Worm (Caenorhabditis elegans) whole organism, late embryonic: ENCODE measurements around the gene best-6.
"Not testable (repeated sequence)": the region's sequence is repeated elsewhere in the genome, so short reads cannot be mapped to it uniquely, and the experiment has no call there.

Experiments
- K02D7.2 ChIP-seq: sonication (generic microtip); optimal IDR thresholded peaks from 2 replicates; lab custom pipeline; 2017; ENCODE audit warnings: mild to moderate bottlenecking, missing genetic modification characterization, missing compliant biosample characterization
- K09A11.1 ChIP-seq: sonication (generic microtip); optimal IDR thresholded peaks from 2 replicates; lab custom pipeline; 2017; ENCODE audit warnings: antibody characterized with exemption, mild to moderate bottlenecking, missing genetic modification characterization, missing compliant biosample characterization; ENCODE audit not compliant: insufficient read depth
- ahr-1 ChIP-seq: sonication (generic microtip); optimal IDR thresholded peaks from 2 replicates; lab custom pipeline; 2016; ENCODE audit warnings: missing genetic modification characterization, missing compliant biosample characterization
- ama-1 ChIP-seq: fragments of 150-350 bp; optimal IDR thresholded peaks from 2 replicates; lab custom pipeline; 2014
- ceh-14 ChIP-seq: sonication (generic microtip); optimal IDR thresholded peaks from 2 replicates; lab custom pipeline; 2016; ENCODE audit warnings: missing genotype, missing genetic modification characterization, missing compliant biosample characterization
- ceh-18 ChIP-seq: sonication (generic microtip); optimal IDR thresholded peaks from 2 replicates; lab custom pipeline; 2016; ENCODE audit warnings: missing genetic modification characterization, missing compliant biosample characterization
- ceh-19 ChIP-seq: fragments of 200-800 bp; sonication (Bioruptor generic); optimal IDR thresholded peaks from 2 replicates; lab custom pipeline; 2018; ENCODE audit warnings: mild to moderate bottlenecking, missing genetic modification characterization, missing compliant biosample characterization
- ceh-2 ChIP-seq: sonication (generic microtip); optimal IDR thresholded peaks from 2 replicates; lab custom pipeline; 2016; ENCODE audit warnings: missing genotype, missing genetic modification characterization, missing compliant biosample characterization
- ceh-6 ChIP-seq: fragments of 200-800 bp; sonication (Bioruptor generic); optimal IDR thresholded peaks from 2 replicates; lab custom pipeline; 2018; ENCODE audit warnings: mild to moderate bottlenecking, missing genetic modification characterization, missing compliant biosample characterization
- che-1 ChIP-seq: sonication (generic microtip); optimal IDR thresholded peaks from 2 replicates; lab custom pipeline; 2016; ENCODE audit warnings: mild to moderate bottlenecking, missing genetic modification characterization, missing compliant biosample characterization
- dve-1 ChIP-seq: sonication (generic microtip); optimal IDR thresholded peaks from 2 replicates; lab custom pipeline; 2017; ENCODE audit warnings: antibody characterized with exemption, mild to moderate bottlenecking, missing genetic modification characterization, missing compliant biosample characterization
- fkh-10 ChIP-seq: fragments of 150-350 bp; optimal IDR thresholded peaks from 2 replicates; lab custom pipeline; 2014; ENCODE audit warnings: missing biosample characterization, missing genetic modification reagents, missing genetic modification characterization
- fkh-6 ChIP-seq: sonication (generic microtip); optimal IDR thresholded peaks from 2 replicates; lab custom pipeline; 2016; ENCODE audit warnings: missing genetic modification characterization, missing compliant biosample characterization
- hlh-13 ChIP-seq: fragments of 200-800 bp; sonication (Bioruptor generic); optimal IDR thresholded peaks from 2 replicates; lab custom pipeline; 2018; ENCODE audit warnings: mild to moderate bottlenecking, missing genetic modification characterization, missing compliant biosample characterization
- hlh-6 ChIP-seq: sonication (generic microtip); optimal IDR thresholded peaks from 2 replicates; lab custom pipeline; 2016; ENCODE audit warnings: missing genotype, missing genetic modification characterization, missing compliant biosample characterization
- mec-3 ChIP-seq: sonication (generic microtip); optimal IDR thresholded peaks from 2 replicates; lab custom pipeline; 2016; ENCODE audit warnings: borderline replicate concordance, missing genetic modification characterization, missing compliant biosample characterization
- nfya-1 ChIP-seq: sonication (generic microtip); optimal IDR thresholded peaks from 2 replicates; lab custom pipeline; 2017; ENCODE audit warnings: missing genetic modification characterization, mild to moderate bottlenecking, missing compliant biosample characterization, antibody characterized with exemption, moderate library complexity
- npax-4 ChIP-seq: sonication (generic microtip); optimal IDR thresholded peaks from 2 replicates; lab custom pipeline; 2016; ENCODE audit warnings: missing genetic modification characterization, missing compliant biosample characterization
- pat-9 ChIP-seq: fragments of 200-800 bp; sonication (Bioruptor generic); optimal IDR thresholded peaks from 2 replicates; lab custom pipeline; 2018; ENCODE audit warnings: mild to moderate bottlenecking, missing genetic modification characterization, moderate library complexity, missing compliant biosample characterization
- pha-2 ChIP-seq: sonication (generic microtip); optimal IDR thresholded peaks from 2 replicates; lab custom pipeline; 2017; ENCODE audit warnings: mild to moderate bottlenecking, missing genetic modification characterization, missing compliant biosample characterization
- pros-1 ChIP-seq: fragments of 150-350 bp; optimal IDR thresholded peaks from 2 replicates; lab custom pipeline; 2014; ENCODE audit warnings: missing biosample characterization, missing genetic modification reagents, missing genetic modification characterization
- rnt-1 ChIP-seq: sonication (generic microtip); optimal IDR thresholded peaks from 2 replicates; lab custom pipeline; 2016; ENCODE audit warnings: missing genetic modification characterization, missing compliant biosample characterization
- sdc-2 ChIP-seq: sonication (generic microtip); optimal IDR thresholded peaks from 2 replicates; lab custom pipeline; 2016; ENCODE audit warnings: missing genotype, missing genetic modification characterization, missing compliant biosample characterization
- tbx-2 ChIP-seq: sonication (generic microtip); optimal IDR thresholded peaks from 2 replicates; lab custom pipeline; 2016; ENCODE audit warnings: missing genetic modification characterization, missing compliant biosample characterization
- tbx-7 ChIP-seq: sonication (generic microtip); optimal IDR thresholded peaks from 2 replicates; lab custom pipeline; 2016; ENCODE audit warnings: missing genotype, missing genetic modification characterization, missing compliant biosample characterization
- unc-42 ChIP-seq: sonication (generic microtip); optimal IDR thresholded peaks from 2 replicates; lab custom pipeline; 2016; ENCODE audit warnings: missing genotype, missing genetic modification characterization, missing compliant biosample characterization
- zip-5 ChIP-seq: sonication (generic microtip); optimal IDR thresholded peaks from 2 replicates; lab custom pipeline; 2016; ENCODE audit warnings: missing genetic modification characterization, missing compliant biosample characterization

best-6 gene

ce11 chrIV:5073836-5074235 lies 45.0 kb upstream of the best-6 start:
- TF ChIP-seq dve-1 (tag; lab: Kevin White, UChicago), result no peak
- TF ChIP-seq ceh-14 (tag; lab: Kevin White, UChicago), result no peak
- TF ChIP-seq nfya-1, result no peak
- no peak for TF ChIP-seq rnt-1 (tag; lab: Kevin White, UChicago)
- TF ChIP-seq sdc-2 (tag; lab: Kevin White, UChicago), result no peak
- TF ChIP-seq mec-3, result no peak

- TF ChIP-seq npax-4, pha-2, hlh-6 (tag; lab: Kevin White, UChicago): not testable (repeated sequence)
Observed at ce11 chrIV:5070593-5070992, 41.7 kb upstream of the best-6 start, which contains the start of gene C02B10.6. Gene C02B10.6, plus strand, starts transcription at chrIV:5070893.

ce11 chrIV:5068541-5068940 lies 39.7 kb upstream of the best-6 start, which contains the start of the genes R13H9.6 and rmd-6:
Gene R13H9.6, minus strand, starts transcription at chrIV:5068641.
Gene rmd-6, plus strand, starts transcription at chrIV:5068845.
- TF ChIP-seq dve-1 (tag; lab: Kevin White, UChicago); ama-1; ceh-14 (tag; lab: Kevin White, UChicago): not testable (repeated sequence)

ce11 chrIV:5066887-5067286 lies 38.0 kb upstream of the best-6 start, which contains the start of gene ttbk-2.2:
Gene ttbk-2.2, minus strand, starts transcription at chrIV:5066987.
- not testable (repeated sequence) for TF ChIP-seq zip-5 (tag; lab: Kevin White, UChicago); ceh-6 (GFP tag; lab: Kevin White, UChicago); pha-2 (tag; lab: Kevin White, UChicago)

- not testable (repeated sequence) for TF ChIP-seq K09A11.1 (tag; lab: Kevin White, UChicago); pat-9; ahr-1 (tag; lab: Kevin White, UChicago)
Observed at ce11 chrIV:5064961-5065360, 36.1 kb upstream of the best-6 start, which contains the start of gene msp-53. Gene msp-53, minus strand, starts transcription at chrIV:5065061.

- no peak for TF ChIP-seq che-1 (tag; lab: Kevin White, UChicago)
- TF ChIP-seq K02D7.2 (tag; lab: Kevin White, UChicago), result no peak
- no peak for TF ChIP-seq dve-1 (tag; lab: Kevin White, UChicago)
- TF ChIP-seq hlh-6 (tag; lab: Kevin White, UChicago), result no peak
- TF ChIP-seq tbx-7 (tag; lab: Kevin White, UChicago), result no peak
- no peak for TF ChIP-seq ceh-14 (tag; lab: Kevin White, UChicago)
Observed at ce11 chrIV:5063297-5063696, 34.4 kb upstream of the best-6 start.

- TF ChIP-seq pat-9; fkh-10 (GFP tag; lab: Kevin White, UChicago); tbx-2 (tag; lab: Kevin White, UChicago): not testable (repeated sequence)
Observed at ce11 chrIV:5062278-5062677, 33.4 kb upstream of the best-6 start, which contains the start of gene msp-57. Gene msp-57, plus strand, starts transcription at chrIV:5062578.

ce11 chrIV:5060984-5061383 lies 32.1 kb upstream of the best-6 start, which contains the start of gene C09B9.7:
Gene C09B9.7, minus strand, starts transcription at chrIV:5061084.
- TF ChIP-seq pros-1 (tag; lab: Kevin White, UChicago), result no peak
- no peak for TF ChIP-seq ceh-18 (tag; lab: Kevin White, UChicago)
- TF ChIP-seq ceh-2 (tag; lab: Kevin White, UChicago), result no peak
- no peak for TF ChIP-seq fkh-6
- no peak for TF ChIP-seq unc-42
- TF ChIP-seq ceh-19 (GFP tag; lab: Kevin White, UChicago), result no peak
- TF ChIP-seq hlh-13, result no peak
